Worm (Caenorhabditis elegans): Measurements from ENCODE around the gene B0310.1.

DNA sequence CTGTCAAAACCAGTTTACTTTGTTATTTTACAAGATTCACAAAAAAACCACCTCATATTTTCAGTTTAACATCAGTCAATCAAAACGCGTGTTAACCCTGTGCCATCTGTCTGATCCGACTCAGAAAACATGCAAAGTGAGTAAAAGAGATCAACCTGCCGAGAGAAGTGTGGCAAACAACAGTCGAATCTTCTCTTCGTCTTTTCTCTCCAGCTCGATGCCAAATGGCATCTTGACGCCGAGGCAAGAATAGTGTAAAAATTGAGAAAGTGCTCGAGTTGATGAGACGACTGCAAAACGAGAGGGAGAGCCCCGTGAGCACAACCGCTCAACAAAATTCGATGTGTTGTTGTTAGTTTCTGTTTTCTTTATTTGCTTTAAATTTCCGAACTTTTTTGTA, at the start of gene B0310.1:
- TF ChIP-seq T26A8.4 (GFP tag; IDR thresholded peaks at IDR 0.05) (no peak), nhr-237 (tag; optimal IDR thresholded peaks at IDR 0.05) (no peak), Y48G9A.11 (GFP tag; IDR thresholded peaks at IDR 0.05) (no peak)
